Worm (Caenorhabditis elegans): Measurements from ENCODE around the gene ZK593.3.

DNA sequence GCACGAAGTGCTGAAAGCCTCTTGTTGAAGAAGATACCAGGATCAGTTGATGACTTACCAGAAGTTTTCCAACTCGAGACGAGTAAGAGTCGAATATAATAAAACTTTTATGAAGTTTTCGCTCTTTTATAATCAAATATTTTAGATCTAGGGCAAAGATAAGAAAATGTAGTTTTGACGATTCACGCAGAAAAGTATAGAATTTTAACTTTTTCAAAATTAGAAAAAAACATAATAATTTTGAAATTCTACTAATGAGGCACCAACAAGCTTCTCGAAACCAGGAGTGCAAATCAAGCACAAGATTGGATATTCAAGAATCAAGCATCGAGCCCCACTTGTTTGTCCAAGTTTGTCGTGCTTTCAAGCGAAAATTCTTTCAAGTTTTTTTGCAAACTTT is 33.3 kb downstream of the ZK593.3 start, which contains the start of gene Y69E1A.1:
- TF ChIP-seq snpc-4 (GFP tag; optimal IDR thresholded peaks at IDR 0.05) (no peak), snpc-4 (tag; optimal IDR thresholded peaks at IDR 0.05) (no peak), snpc-1.1 (tag; optimal IDR thresholded peaks at IDR 0.05; ENCODE audit: insufficient read depth) (no peak), pha-4 (tag; optimal IDR thresholded peaks at IDR 0.05) (no peak), F57A8.1 (GFP tag; optimal IDR thresholded peaks at IDR 0.05) (no peak), hlh-12 (tag; optimal IDR thresholded peaks at IDR 0.05) (no peak), somi-1 (GFP tag; optimal IDR thresholded peaks at IDR 0.05) (no peak)
